Fruit fly (Drosophila melanogaster) whole organism, prepupa: ENCODE data around the gene MtnD.

Experiments used
- Blimp-1 ChIP-seq: fragments of 200-800 bp; sonication (Bioruptor generic); optimal IDR thresholded peaks from 3 replicates; lab custom pipeline; 2017; ENCODE audit warnings: missing biosample characterization, missing genetic modification characterization, mild to moderate bottlenecking, moderate library complexity, missing genetic modification reagents
- CG10631 ChIP-seq: fragments of 200-800 bp; sonication (Bioruptor generic); optimal IDR thresholded peaks from 2 replicates; lab custom pipeline; 2016; ENCODE audit warnings: missing biosample characterization, missing genetic modification characterization
- CG10669 ChIP-seq: fragments of 200-800 bp; sonication (Bioruptor generic); optimal IDR thresholded peaks from 3 replicates; lab custom pipeline; 2018; ENCODE audit warnings: missing biosample characterization, mild to moderate bottlenecking, missing genetic modification characterization, moderate library complexity
- CG11294 ChIP-seq: fragments of 200-800 bp; sonication (Bioruptor generic); IDR thresholded peaks from 2 replicates; pipeline ENCODE4 v1.3.6; 2022; ENCODE audit warnings: missing biosample characterization, missing genetic modification characterization
- CG11762 ChIP-seq: fragments of 200-800 bp; sonication (Bioruptor generic); optimal IDR thresholded peaks from 3 replicates; lab custom pipeline; 2016; ENCODE audit warnings: missing biosample characterization, missing genetic modification characterization; ENCODE audit not compliant: insufficient read depth
- CG11902 ChIP-seq: fragments of 200-800 bp; sonication (Bioruptor generic); optimal IDR thresholded peaks from 3 replicates; lab custom pipeline; 2016; ENCODE audit warnings: missing biosample characterization, missing genetic modification characterization
- CG15336 ChIP-seq: fragments of 200-800 bp; sonication (Bioruptor generic); IDR thresholded peaks from 2 replicates; pipeline ENCODE4 v1.3.6; 2022; ENCODE audit warnings: missing biosample characterization, missing genetic modification characterization
- CG1621 ChIP-seq: fragments of 200-800 bp; sonication (Bioruptor generic); optimal IDR thresholded peaks from 3 replicates; lab custom pipeline; 2018; ENCODE audit warnings: missing biosample characterization, mild to moderate bottlenecking, missing genetic modification characterization
- CG3032 ChIP-seq: fragments of 200-800 bp; optimal IDR thresholded peaks from 2 replicates; lab custom pipeline; 2019; ENCODE audit warnings: missing biosample characterization, mild to moderate bottlenecking, missing genetic modification characterization, moderate library complexity
- CG32006 ChIP-seq: fragments of 200-800 bp; sonication (Bioruptor generic); optimal IDR thresholded peaks from 3 replicates; lab custom pipeline; 2017; ENCODE audit warnings: missing biosample characterization, mild to moderate bottlenecking, missing genetic modification characterization
- CG34406 ChIP-seq: fragments of 200-800 bp; sonication (Bioruptor generic); optimal IDR thresholded peaks from 3 replicates; lab custom pipeline; 2016; ENCODE audit warnings: missing biosample characterization, missing genetic modification characterization
- CG3919 ChIP-seq: fragments of 200-800 bp; sonication (Bioruptor generic); optimal IDR thresholded peaks from 3 replicates; lab custom pipeline; 2016; ENCODE audit warnings: missing biosample characterization, missing genetic modification characterization
- CG4318 ChIP-seq: fragments of 200-800 bp; sonication (Bioruptor generic); optimal IDR thresholded peaks from 3 replicates; lab custom pipeline; 2017; ENCODE audit warnings: missing biosample characterization, mild to moderate bottlenecking, missing genetic modification characterization
- CG6163 ChIP-seq: fragments of 200-800 bp; sonication (Bioruptor generic); IDR thresholded peaks from 3 replicates; pipeline ENCODE4 v1.3.6; 2022; ENCODE audit warnings: missing biosample characterization, missing genetic modification characterization
- CG6276 ChIP-seq: fragments of 200-800 bp; sonication (Bioruptor generic); optimal IDR thresholded peaks from 2 replicates; lab custom pipeline; 2017; ENCODE audit warnings: missing biosample characterization, mild to moderate bottlenecking, missing genetic modification characterization
- CG6792 ChIP-seq: fragments of 200-800 bp; sonication (Bioruptor generic); optimal IDR thresholded peaks from 3 replicates; lab custom pipeline; 2016; ENCODE audit warnings: missing biosample characterization, missing genetic modification characterization
- CG6808 ChIP-seq: fragments of 200-800 bp; sonication (Bioruptor generic); optimal IDR thresholded peaks from 3 replicates; lab custom pipeline; 2017; ENCODE audit warnings: missing biosample characterization, missing genetic modification characterization, mild to moderate bottlenecking, moderate library complexity, missing genetic modification reagents
- CG6854 ChIP-seq: fragments of 200-800 bp; sonication (Bioruptor generic); optimal IDR thresholded peaks from 2 replicates; lab custom pipeline; 2017; ENCODE audit warnings: missing biosample characterization, mild to moderate bottlenecking, missing genetic modification characterization
- CG7368 ChIP-seq: fragments of 200-800 bp; sonication (Bioruptor generic); optimal IDR thresholded peaks from 3 replicates; lab custom pipeline; 2016; ENCODE audit warnings: missing biosample characterization, missing genetic modification characterization
- CG8119 ChIP-seq: fragments of 200-800 bp; sonication (Bioruptor generic); IDR thresholded peaks from 3 replicates; pipeline ENCODE4 v1.3.6; 2022; ENCODE audit warnings: missing biosample characterization, missing genetic modification characterization
- CG8319 ChIP-seq: fragments of 200-800 bp; sonication (Bioruptor generic); optimal IDR thresholded peaks from 3 replicates; lab custom pipeline; 2016; ENCODE audit warnings: missing biosample characterization, missing genetic modification characterization
- CG8632 ChIP-seq: fragments of 200-800 bp; sonication (Bioruptor generic); optimal IDR thresholded peaks from 3 replicates; lab custom pipeline; 2016; ENCODE audit warnings: missing biosample characterization, missing genetic modification characterization
- Eip75B ChIP-seq: fragments of 200-800 bp; sonication (Bioruptor generic); optimal IDR thresholded peaks from 3 replicates; lab custom pipeline; 2016; ENCODE audit warnings: missing biosample characterization, missing genetic modification characterization
- Eip78C ChIP-seq: fragments of 200-800 bp; sonication (Bioruptor generic); peaks from one replicate; lab custom pipeline; 2016; ENCODE audit warnings: missing biosample characterization, missing genetic modification characterization
- Eip93F ChIP-seq: fragments of 200-800 bp; sonication (Bioruptor generic); optimal IDR thresholded peaks from 2 replicates; lab custom pipeline; 2016; ENCODE audit warnings: missing biosample characterization, mild to moderate bottlenecking, missing genetic modification characterization
- Ets21C ChIP-seq: fragments of 200-800 bp; sonication (Bioruptor generic); optimal IDR thresholded peaks from 3 replicates; lab custom pipeline; 2016; ENCODE audit warnings: missing biosample characterization, missing genetic modification characterization
- Ets96B ChIP-seq: fragments of 200-800 bp; optimal IDR thresholded peaks from 2 replicates; lab custom pipeline; 2019; ENCODE audit warnings: missing biosample characterization, mild to moderate bottlenecking, missing genetic modification characterization, moderate library complexity
- Gug ChIP-seq: fragments of 200-800 bp; sonication (Bioruptor generic); IDR thresholded peaks from 2 replicates; pipeline ENCODE4 v1.3.6; 2022; ENCODE audit warnings: missing biosample characterization, missing genetic modification characterization
- Hr39 ChIP-seq: fragments of 200-800 bp; sonication (Bioruptor generic); optimal IDR thresholded peaks from 2 replicates; lab custom pipeline; 2016; ENCODE audit warnings: missing biosample characterization, missing genetic modification characterization
- Hr4 ChIP-seq: fragments of 200-800 bp; sonication (Bioruptor generic); optimal IDR thresholded peaks from 3 replicates; lab custom pipeline; 2016; ENCODE audit warnings: missing biosample characterization, missing genetic modification characterization
- Lpt ChIP-seq: fragments of 200-800 bp; sonication (Bioruptor generic); optimal IDR thresholded peaks from 3 replicates; lab custom pipeline; 2016; ENCODE audit warnings: missing biosample characterization, missing genetic modification characterization
- Met ChIP-seq: fragments of 200-800 bp; sonication (Bioruptor generic); optimal IDR thresholded peaks from 3 replicates; lab custom pipeline; 2016; ENCODE audit warnings: missing biosample characterization, missing genetic modification characterization
- OdsH ChIP-seq: fragments of 200-800 bp; sonication (Bioruptor generic); optimal IDR thresholded peaks from 3 replicates; lab custom pipeline; 2016; ENCODE audit warnings: missing biosample characterization, missing genetic modification characterization
- Smox ChIP-seq: fragments of 200-800 bp; sonication (Bioruptor generic); optimal IDR thresholded peaks from 3 replicates; lab custom pipeline; 2016; ENCODE audit warnings: missing biosample characterization, missing genetic modification characterization
- Sox102F ChIP-seq: fragments of 200-800 bp; sonication (Bioruptor generic); optimal IDR thresholded peaks from 2 replicates; lab custom pipeline; 2016; ENCODE audit warnings: missing biosample characterization, mild to moderate bottlenecking, missing genetic modification characterization
- Sox14 ChIP-seq: fragments of 200-800 bp; sonication (Bioruptor generic); optimal IDR thresholded peaks from 3 replicates; lab custom pipeline; 2016; ENCODE audit warnings: missing biosample characterization, missing genetic modification characterization
- Sox15 ChIP-seq: fragments of 200-800 bp; sonication (Bioruptor generic); optimal IDR thresholded peaks from 3 replicates; lab custom pipeline; 2016; ENCODE audit warnings: missing biosample characterization, missing genetic modification characterization
- achi ChIP-seq: fragments of 200-800 bp; sonication (Bioruptor generic); optimal IDR thresholded peaks from 3 replicates; lab custom pipeline; 2016; ENCODE audit warnings: missing biosample characterization, missing genetic modification characterization
- acj6 ChIP-seq: fragments of 200-800 bp; sonication (Bioruptor generic); optimal IDR thresholded peaks from 3 replicates; lab custom pipeline; 2016; ENCODE audit warnings: missing biosample characterization, missing genetic modification characterization
- dac ChIP-seq: fragments of 200-800 bp; sonication (Bioruptor generic); optimal IDR thresholded peaks from 2 replicates; lab custom pipeline; 2017; ENCODE audit warnings: missing biosample characterization, mild to moderate bottlenecking, missing genetic modification characterization
- dsx ChIP-seq: fragments of 200-800 bp; optimal IDR thresholded peaks from 3 replicates; lab custom pipeline; 2019; ENCODE audit warnings: missing biosample characterization, mild to moderate bottlenecking, missing genetic modification characterization, moderate library complexity; ENCODE audit not compliant: poor library complexity, severe bottlenecking
- eg ChIP-seq: fragments of 200-800 bp; sonication (Bioruptor generic); IDR thresholded peaks from 3 replicates; pipeline ENCODE4 v1.3.6; 2022; ENCODE audit warnings: missing biosample characterization, missing genetic modification characterization
- fd59A ChIP-seq: fragments of 200-800 bp; sonication (Bioruptor generic); optimal IDR thresholded peaks from 2 replicates; lab custom pipeline; 2017; ENCODE audit warnings: missing biosample characterization, mild to moderate bottlenecking, missing genetic modification characterization, missing genetic modification reagents
- fd85E ChIP-seq: fragments of 200-800 bp; sonication (Bioruptor generic); optimal IDR thresholded peaks from 3 replicates; lab custom pipeline; 2016; ENCODE audit warnings: missing biosample characterization, missing genetic modification characterization
- fkh ChIP-seq: fragments of 200-800 bp; sonication (Bioruptor generic); optimal IDR thresholded peaks from 3 replicates; lab custom pipeline; 2017; ENCODE audit warnings: missing biosample characterization, mild to moderate bottlenecking, missing genetic modification characterization, moderate library complexity
- lz ChIP-seq: fragments of 200-800 bp; sonication (Bioruptor generic); optimal IDR thresholded peaks from 3 replicates; lab custom pipeline; 2016; ENCODE audit warnings: missing biosample characterization, missing genetic modification characterization
- net ChIP-seq: fragments of 200-800 bp; sonication (Bioruptor generic); optimal IDR thresholded peaks from 3 replicates; lab custom pipeline; 2016; ENCODE audit warnings: missing biosample characterization, missing genetic modification characterization
- pdm3 ChIP-seq: fragments of 200-800 bp; sonication (Bioruptor generic); optimal IDR thresholded peaks from 3 replicates; lab custom pipeline; 2016; ENCODE audit warnings: missing biosample characterization, missing genetic modification characterization
- salr ChIP-seq, 2 experiments: fragments of 200-800 bp; sonication (Bioruptor generic); optimal IDR thresholded peaks; 3 replicates each; lab custom pipeline; 2016 to 2018; ENCODE audit warnings: missing biosample characterization in 2 of 2, missing genetic modification characterization in 2 of 2, mild to moderate bottlenecking in 1 of 2
- ss ChIP-seq, 2 experiments: fragments of 200-800 bp; sonication (Bioruptor generic); optimal IDR thresholded peaks; 2 replicates in 1 of 2; 3 replicates in 1 of 2; lab custom pipeline; 2017 to 2018; ENCODE audit warnings: mild to moderate bottlenecking in 2 of 2, missing biosample characterization in 2 of 2, missing genetic modification characterization in 2 of 2, moderate library complexity in 1 of 2
- svp ChIP-seq: fragments of 200-800 bp; sonication (Bioruptor generic); peaks from one replicate; lab custom pipeline; 2016; ENCODE audit warnings: missing biosample characterization, missing genetic modification characterization
- topi ChIP-seq: fragments of 200-800 bp; sonication (Bioruptor generic); optimal IDR thresholded peaks from 3 replicates; lab custom pipeline; 2016; ENCODE audit warnings: missing biosample characterization, missing genetic modification characterization
- vri ChIP-seq: fragments of 200-800 bp; sonication (Bioruptor generic); optimal IDR thresholded peaks from 3 replicates; lab custom pipeline; 2016; ENCODE audit warnings: missing biosample characterization, mild to moderate bottlenecking, missing genetic modification characterization

MtnD gene

dm6 chr3R:20565546-20565948 is 30.8 kb downstream of the MtnD start:
- TF ChIP-seq CG11762 (GFP tag; lab: Kevin White, UChicago) = no peak
- TF ChIP-seq CG11902 (GFP tag; lab: Kevin White, UChicago) = no peak
- TF ChIP-seq CG6163 (GFP tag; lab: Robert Waterston, UW) = peak; percentile 47; the same call in 1 of the 3 replicates
- peak; percentile 39 for TF ChIP-seq Eip75B (GFP tag; lab: Kevin White, UChicago)
- TF ChIP-seq CG34406 (GFP tag; lab: Kevin White, UChicago) = no peak
- no peak for TF ChIP-seq Lpt (GFP tag; lab: Kevin White, UChicago)
- TF ChIP-seq CG1621 (tag; lab: Kevin White, UChicago) = peak; percentile 47
- TF ChIP-seq CG7368 (GFP tag; lab: Kevin White, UChicago) = no peak
- TF ChIP-seq Hr4 = no peak
- TF ChIP-seq Smox (GFP tag; lab: Kevin White, UChicago) = no peak
- TF ChIP-seq CG3919 (GFP tag; lab: Kevin White, UChicago) = no peak
- no peak for TF ChIP-seq CG6792 (GFP tag; lab: Kevin White, UChicago)
- no peak for TF ChIP-seq Ets21C (GFP tag; lab: Kevin White, UChicago)
- TF ChIP-seq topi (GFP tag; lab: Kevin White, UChicago) = no peak
- TF ChIP-seq CG8632 (GFP tag; lab: Kevin White, UChicago) = no peak
- TF ChIP-seq Eip93F (GFP tag; lab: Kevin White, UChicago) = peak; percentile 29
- no peak for TF ChIP-seq CG3032
- TF ChIP-seq CG6276 = peak; percentile 20
- TF ChIP-seq CG10631 = no peak
- no peak for TF ChIP-seq net
- TF ChIP-seq OdsH (GFP tag; lab: Kevin White, UChicago) = no peak
- no peak for TF ChIP-seq CG15336 (GFP tag; lab: Robert Waterston, UW)
- TF ChIP-seq Eip78C (GFP tag; lab: Kevin White, UChicago) = peak; percentile 73
- no peak; the same call in 2 of the 3 replicates for TF ChIP-seq eg
- no peak for TF ChIP-seq dac (GFP tag; lab: Kevin White, UChicago)
- TF ChIP-seq lz = no peak
- no peak for TF ChIP-seq Met
- TF ChIP-seq dsx (GFP tag; lab: Kevin White, UChicago) = peak; percentile 27
- no peak for TF ChIP-seq CG6808 (GFP tag; lab: Kevin White, UChicago)
- no peak for TF ChIP-seq Gug (GFP tag; lab: Robert Waterston, UW)
- TF ChIP-seq Blimp-1 = peak; percentile 97
- no peak for TF ChIP-seq Ets96B
- no peak for TF ChIP-seq achi (GFP tag; lab: Kevin White, UChicago)
- TF ChIP-seq CG6854 = peak; percentile 81
- peak; percentile 44; the same call in 1 of the 3 replicates for TF ChIP-seq CG8119 (GFP tag; lab: Robert Waterston, UW)
- no peak for TF ChIP-seq CG10669 (GFP tag; lab: Kevin White, UChicago)
- no peak for TF ChIP-seq acj6 (GFP tag; lab: Kevin White, UChicago)
- peak; percentile 49 for TF ChIP-seq vri (GFP tag; lab: Kevin White, UChicago)
- TF ChIP-seq Sox14 = peak; percentile 2
- no peak for TF ChIP-seq CG11294
- TF ChIP-seq CG4318 (GFP tag; lab: Kevin White, UChicago) = no peak
- TF ChIP-seq salr (GFP tag; optimal IDR thresholded peaks at IDR 0.05; lab: Kevin White, UChicago) = no peak
- TF ChIP-seq fkh (GFP tag; lab: Kevin White, UChicago) = no peak
- TF ChIP-seq fd59A (GFP tag; lab: Kevin White, UChicago) = no peak
- no peak for TF ChIP-seq fd85E
- no peak for TF ChIP-seq CG8319 (GFP tag; lab: Kevin White, UChicago)
- TF ChIP-seq svp = peak; percentile 89
- TF ChIP-seq CG32006 (GFP tag; lab: Kevin White, UChicago) = peak; percentile 2
- TF ChIP-seq Hr39 (GFP tag; lab: Kevin White, UChicago) = no peak
- no peak for TF ChIP-seq Sox15 (GFP tag; lab: Kevin White, UChicago)
- TF ChIP-seq Sox102F (GFP tag; lab: Kevin White, UChicago) = peak; percentile 37
- no peak for TF ChIP-seq pdm3 (GFP tag; lab: Kevin White, UChicago)
- peak; percentile 49 to 51 for TF ChIP-seq ss (GFP tag; optimal IDR thresholded peaks at IDR 0.05; lab: Kevin White, UChicago)
